Worm (Caenorhabditis elegans): ENCODE results near the gene cogc-2.

cogc-2 gene

DNA sequence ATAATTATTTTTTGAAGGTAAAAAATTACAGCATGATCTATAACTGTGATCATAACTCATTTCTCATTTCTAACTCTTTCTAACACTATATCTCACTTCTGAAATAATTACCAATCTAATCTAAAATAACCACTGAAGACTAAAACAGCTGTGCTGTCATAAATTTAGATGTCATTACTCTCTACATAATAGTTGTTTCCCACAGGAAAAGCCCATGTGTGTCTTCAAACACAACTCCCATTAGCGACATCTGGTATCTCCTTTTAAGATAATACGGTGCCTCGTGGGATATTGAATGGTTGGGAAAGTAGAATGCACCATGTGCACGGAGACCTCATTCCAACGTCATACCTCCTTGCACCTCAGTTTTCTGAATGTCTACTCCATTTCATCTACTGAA is 25.6 kb upstream of the cogc-2 start, which contains the start of gene Y43B11AL.1:
Gene Y43B11AL.1, plus strand, starts transcription at position 301 of the 400 bp plus-strand sequence.
- no peak for TF ChIP-seq tbx-37 (GFP tag; conservative IDR thresholded peaks at IDR 0.05)
- no peak for TF ChIP-seq hmg-4 (GFP tag; optimal IDR thresholded peaks at IDR 0.05)
- TF ChIP-seq ets-7 (tag; optimal IDR thresholded peaks at IDR 0.05), result no peak
- no peak for TF ChIP-seq flt-1 (GFP tag; IDR thresholded peaks at IDR 0.05)
- TF ChIP-seq aly-1 (tag; optimal IDR thresholded peaks at IDR 0.05), result no peak
- TF ChIP-seq hnd-1 (tag; optimal IDR thresholded peaks at IDR 0.05), result no peak
- no peak for TF ChIP-seq tra-4 (tag; optimal IDR thresholded peaks at IDR 0.05)
- no peak for TF ChIP-seq tbx-11 (GFP tag; IDR thresholded peaks at IDR 0.05)
- no peak for TF ChIP-seq B0310.2 (tag; optimal IDR thresholded peaks at IDR 0.05)

DNA sequence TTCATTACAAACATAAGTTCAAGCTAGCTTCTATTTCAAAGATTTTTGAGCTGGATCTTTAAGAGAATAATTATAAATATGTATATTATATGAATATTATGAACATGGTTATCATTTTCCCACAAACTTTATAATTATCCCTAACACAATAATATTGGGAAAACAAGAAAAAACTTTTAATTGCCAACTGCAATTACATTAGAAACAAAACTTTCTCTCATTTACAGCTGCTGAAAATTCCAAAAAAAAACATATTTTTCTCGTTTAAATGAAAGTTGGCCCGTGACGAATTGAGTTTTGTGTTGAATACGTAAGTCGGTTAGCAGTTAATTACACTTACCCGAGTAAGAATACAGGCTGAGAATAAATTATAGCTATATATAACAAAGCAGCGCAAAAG is 23.3 kb upstream of the cogc-2 start:
- TF ChIP-seq flt-1 (GFP tag; IDR thresholded peaks at IDR 0.05) (no peak), ceh-36 (tag; optimal IDR thresholded peaks at IDR 0.05) (no peak), tbx-37 (GFP tag; conservative IDR thresholded peaks at IDR 0.05) (no peak), pes-1 (GFP tag; IDR thresholded peaks at IDR 0.05) (no peak), hnd-1 (tag; optimal IDR thresholded peaks at IDR 0.05) (no peak), aly-1 (tag; optimal IDR thresholded peaks at IDR 0.05) (no peak), tra-4 (tag; optimal IDR thresholded peaks at IDR 0.05) (no peak), F13C5.2 (tag; optimal IDR thresholded peaks at IDR 0.05) (no peak), hmg-4 (GFP tag; optimal IDR thresholded peaks at IDR 0.05) (no peak), hmbx-1 (tag; optimal IDR thresholded peaks at IDR 0.05) (no peak), B0310.2 (tag; optimal IDR thresholded peaks at IDR 0.05) (no peak), ceh-13 (GFP tag; optimal IDR thresholded peaks at IDR 0.05) (no peak), tbx-11 (GFP tag; IDR thresholded peaks at IDR 0.05) (no peak), ets-7 (tag; optimal IDR thresholded peaks at IDR 0.05) (no peak), scrt-1 (GFP tag; IDR thresholded peaks at IDR 0.05) (no peak), sea-1 (GFP tag; conservative IDR thresholded peaks at IDR 0.05) (no peak)

ce11 chrIV:7057677-7058076 is 18.3 kb upstream of the cogc-2 start, which contains the start of gene srx-50:
Gene srx-50, plus strand, starts transcription at chrIV:7057977.
- TF ChIP-seq hnd-1 (tag; optimal IDR thresholded peaks at IDR 0.05) (no peak), flt-1 (GFP tag; IDR thresholded peaks at IDR 0.05) (no peak), tbx-11 (GFP tag; IDR thresholded peaks at IDR 0.05) (no peak), F13C5.2 (tag; optimal IDR thresholded peaks at IDR 0.05) (no peak), pes-1 (GFP tag; IDR thresholded peaks at IDR 0.05) (no peak), ceh-13 (GFP tag; optimal IDR thresholded peaks at IDR 0.05) (no peak), ama-1 (optimal IDR thresholded peaks at IDR 0.05) (no peak), hmg-4 (GFP tag; optimal IDR thresholded peaks at IDR 0.05) (no peak), B0310.2 (tag; optimal IDR thresholded peaks at IDR 0.05) (no peak), hmbx-1 (tag; optimal IDR thresholded peaks at IDR 0.05) (no peak), sea-1 (GFP tag; conservative IDR thresholded peaks at IDR 0.05) (no peak), aly-1 (tag; optimal IDR thresholded peaks at IDR 0.05) (no peak), ets-7 (tag; optimal IDR thresholded peaks at IDR 0.05) (no peak), tra-4 (tag; optimal IDR thresholded peaks at IDR 0.05) (no peak), scrt-1 (GFP tag; IDR thresholded peaks at IDR 0.05) (no peak), tbx-37 (GFP tag; conservative IDR thresholded peaks at IDR 0.05) (no peak), ceh-36 (tag; optimal IDR thresholded peaks at IDR 0.05) (no peak)

DNA sequence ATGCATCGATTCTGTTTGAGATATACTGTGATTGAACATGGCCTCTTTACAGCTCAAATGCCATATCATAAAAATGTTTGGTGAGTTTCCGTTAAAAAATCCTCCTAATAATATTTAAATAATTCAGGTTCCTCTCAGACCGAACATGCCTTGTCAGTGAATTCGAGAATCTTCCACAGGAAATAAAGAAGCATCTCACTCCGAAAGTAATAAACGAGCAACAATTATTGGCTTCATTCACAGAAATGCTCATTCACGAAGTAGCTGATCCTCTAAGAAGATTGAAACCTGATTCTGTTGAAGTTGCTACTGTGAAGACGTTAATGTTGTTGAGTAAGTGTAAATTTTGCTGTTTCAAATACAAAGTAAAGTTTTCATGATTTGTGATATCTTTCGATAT is 12.8 kb upstream of the cogc-2 start:
- no peak for TF ChIP-seq ets-7 (tag; optimal IDR thresholded peaks at IDR 0.05)
- TF ChIP-seq hnd-1 (tag; optimal IDR thresholded peaks at IDR 0.05), result no peak
- TF ChIP-seq aly-1 (tag; optimal IDR thresholded peaks at IDR 0.05), result no peak

- no peak for TF ChIP-seq hmg-4 (GFP tag; optimal IDR thresholded peaks at IDR 0.05)
- no peak for TF ChIP-seq F13C5.2 (tag; optimal IDR thresholded peaks at IDR 0.05)
- TF ChIP-seq ets-7 (tag; optimal IDR thresholded peaks at IDR 0.05), result no peak
- no peak for TF ChIP-seq scrt-1 (GFP tag; IDR thresholded peaks at IDR 0.05)
- TF ChIP-seq tbx-37 (GFP tag; conservative IDR thresholded peaks at IDR 0.05), result no peak
- no peak for TF ChIP-seq ceh-36 (tag; optimal IDR thresholded peaks at IDR 0.05)
- no peak for TF ChIP-seq pes-1 (GFP tag; IDR thresholded peaks at IDR 0.05)
- TF ChIP-seq tra-4 (tag; optimal IDR thresholded peaks at IDR 0.05), result no peak
- no peak for TF ChIP-seq hmbx-1 (tag; optimal IDR thresholded peaks at IDR 0.05)
- no peak for TF ChIP-seq sea-1 (GFP tag; conservative IDR thresholded peaks at IDR 0.05)
- no peak for TF ChIP-seq ama-1 (optimal IDR thresholded peaks at IDR 0.05)
- no peak for TF ChIP-seq flt-1 (GFP tag; IDR thresholded peaks at IDR 0.05)
- no peak for TF ChIP-seq ceh-13 (GFP tag; optimal IDR thresholded peaks at IDR 0.05)
Measured at ce11 chrIV:7051515-7051914, 12.1 kb upstream of the cogc-2 start.

ce11 chrIV:7049672-7050206 is 10.4 kb upstream of the cogc-2 start, which contains the start of gene nhr-105:
Gene nhr-105, plus strand, starts transcription at chrIV:7050156.
- TF ChIP-seq flt-1 (GFP tag; IDR thresholded peaks at IDR 0.05), result no peak
- TF ChIP-seq scrt-1 (GFP tag; IDR thresholded peaks at IDR 0.05), result no peak
- TF ChIP-seq aly-1 (tag; optimal IDR thresholded peaks at IDR 0.05), result no peak
- no peak for TF ChIP-seq hmg-4 (GFP tag; optimal IDR thresholded peaks at IDR 0.05)
- no peak for TF ChIP-seq hmbx-1 (tag; optimal IDR thresholded peaks at IDR 0.05)
- TF ChIP-seq hnd-1 (tag; optimal IDR thresholded peaks at IDR 0.05), result no peak
- TF ChIP-seq F13C5.2 (tag; optimal IDR thresholded peaks at IDR 0.05), result no peak

DNA sequence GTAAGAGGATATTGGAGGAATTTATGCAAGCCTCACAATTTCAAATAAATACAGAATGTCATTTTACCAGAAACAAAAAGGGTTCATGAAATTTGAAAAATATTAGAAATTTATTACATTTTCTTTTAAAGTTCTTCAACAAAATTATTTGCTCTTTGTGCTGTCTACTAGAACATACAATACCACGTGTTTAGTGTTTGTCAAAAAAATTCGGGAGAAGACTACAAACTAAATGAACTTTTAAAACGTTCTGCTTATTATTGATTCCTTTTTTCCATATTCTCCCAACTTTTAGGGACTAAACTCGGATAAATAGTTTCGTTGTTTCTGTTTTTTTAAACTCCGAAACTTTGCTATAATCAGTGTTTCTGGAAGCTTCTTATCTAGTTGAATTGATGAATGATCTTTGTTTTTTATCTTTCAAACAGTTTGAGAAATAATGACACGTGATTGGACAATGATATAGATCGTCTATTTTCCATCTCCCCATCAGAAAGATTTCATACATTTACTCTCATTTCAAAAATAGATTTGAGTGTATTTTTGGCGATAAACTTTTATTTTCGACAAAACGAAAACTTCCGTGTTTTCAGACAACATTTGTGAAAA is 9.4 kb upstream of the cogc-2 start:
- TF ChIP-seq hmbx-1 (tag; optimal IDR thresholded peaks at IDR 0.05), result no peak
- no peak for TF ChIP-seq aly-1 (tag; optimal IDR thresholded peaks at IDR 0.05)
- TF ChIP-seq tbx-37 (GFP tag; conservative IDR thresholded peaks at IDR 0.05), result no peak
- no peak for TF ChIP-seq ama-1 (optimal IDR thresholded peaks at IDR 0.05)
- TF ChIP-seq tbx-11 (GFP tag; IDR thresholded peaks at IDR 0.05), result no peak

DNA sequence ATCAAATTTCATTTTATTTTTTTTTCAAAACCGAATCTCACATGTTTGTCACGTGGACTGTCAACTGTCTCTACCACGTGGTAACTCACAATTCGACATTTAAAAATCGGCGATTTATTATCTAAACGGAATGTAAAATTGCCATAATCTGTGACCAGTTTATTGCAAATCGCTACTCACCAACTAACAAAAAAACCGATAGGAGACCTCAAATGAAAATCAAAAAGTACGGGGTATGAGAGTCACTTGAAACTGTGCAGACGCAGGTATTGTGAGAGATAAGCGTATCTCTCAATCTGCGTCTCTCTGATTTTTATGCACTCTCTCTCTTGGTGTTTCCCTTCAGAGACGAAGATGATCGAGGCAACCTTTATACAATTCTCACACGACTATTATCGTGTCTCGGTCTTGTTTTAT is 8.4 kb upstream of the cogc-2 start:
- no peak for TF ChIP-seq tbx-37 (GFP tag; conservative IDR thresholded peaks at IDR 0.05)
- no peak for TF ChIP-seq F13C5.2 (tag; optimal IDR thresholded peaks at IDR 0.05)
- no peak for TF ChIP-seq ets-7 (tag; optimal IDR thresholded peaks at IDR 0.05)
- TF ChIP-seq hnd-1 (tag; optimal IDR thresholded peaks at IDR 0.05), result no peak
- no peak for TF ChIP-seq B0310.2 (tag; optimal IDR thresholded peaks at IDR 0.05)
- TF ChIP-seq ceh-36 (tag; optimal IDR thresholded peaks at IDR 0.05), result no peak
- TF ChIP-seq ama-1 (optimal IDR thresholded peaks at IDR 0.05), result no peak
- TF ChIP-seq tbx-11 (GFP tag; IDR thresholded peaks at IDR 0.05), result no peak
- TF ChIP-seq ceh-13 (GFP tag; optimal IDR thresholded peaks at IDR 0.05), result no peak
- no peak for TF ChIP-seq flt-1 (GFP tag; IDR thresholded peaks at IDR 0.05)
- TF ChIP-seq tra-4 (tag; optimal IDR thresholded peaks at IDR 0.05), result no peak
- no peak for TF ChIP-seq scrt-1 (GFP tag; IDR thresholded peaks at IDR 0.05)
- TF ChIP-seq sea-1 (GFP tag; conservative IDR thresholded peaks at IDR 0.05), result no peak
- TF ChIP-seq aly-1 (tag; optimal IDR thresholded peaks at IDR 0.05), result no peak
